Worm (Caenorhabditis elegans): Measurements from ENCODE around the gene lite-1.

Gene lite-1

ce11 chrX:6253899-6254670 lies 23.5 kb upstream of the lite-1 start (continued):
- TF ChIP-seq pha-4 (GFP tag; IDR thresholded peaks at IDR 0.05), result no peak
- TF ChIP-seq pha-4 (tag; optimal IDR thresholded peaks at IDR 0.05), result no peak
- no peak for TF ChIP-seq mxl-2 (GFP tag; conservative IDR thresholded peaks at IDR 0.05)
- no peak for TF ChIP-seq zag-1 (tag; optimal IDR thresholded peaks at IDR 0.05)
- peak in 1 of 2 experiments; percentile 79 for TF ChIP-seq daf-16 (GFP tag; optimal IDR thresholded peaks at IDR 0.05)
- TF ChIP-seq daf-16 (tag; optimal IDR thresholded peaks at IDR 0.05), result peak; percentile 87
- peak; percentile 49 for TF ChIP-seq ztf-7 (tag; optimal IDR thresholded peaks at IDR 0.05)
- no peak for TF ChIP-seq fos-1 (tag; optimal IDR thresholded peaks at IDR 0.05)

ce11 chrX:6253566-6253898 lies 23.0 kb upstream of the lite-1 start:
- TF ChIP-seq nhr-77 (tag; optimal IDR thresholded peaks at IDR 0.05) (peak; percentile 87), lsy-2 (tag; optimal IDR thresholded peaks at IDR 0.05) (no peak), nhr-102 (tag; optimal IDR thresholded peaks at IDR 0.05) (no peak), nhr-41 (GFP tag; IDR thresholded peaks at IDR 0.05) (no peak), daf-19 (GFP tag; conservative IDR thresholded peaks at IDR 0.05) (no peak), mdt-29 (GFP tag; IDR thresholded peaks at IDR 0.05) (no peak), vab-7 (GFP tag; IDR thresholded peaks at IDR 0.05) (no peak), T20F7.1 (GFP tag; optimal IDR thresholded peaks at IDR 0.05) (peak; percentile 47), mes-2 (tag; optimal IDR thresholded peaks at IDR 0.05; ENCODE audit: poor library complexity, severe bottlenecking) (no peak), php-3 (GFP tag; IDR thresholded peaks at IDR 0.05) (no peak), dve-1 (tag; optimal IDR thresholded peaks at IDR 0.05; ENCODE audit: insufficient read depth) (no peak), tra-1 (GFP tag; IDR thresholded peaks at IDR 0.05) (0 out of 2 replicates have a peak, but pooled peaks have one; percentile 33), nhr-28 (tag; optimal IDR thresholded peaks at IDR 0.05) (no peak), arid-1 (GFP tag; conservative IDR thresholded peaks at IDR 0.05) (no peak), zfp-3 (GFP tag; conservative IDR thresholded peaks at IDR 0.05) (no peak), nhr-25 (tag; optimal IDR thresholded peaks at IDR 0.05; ENCODE audit: borderline replicate concordance, insufficient read depth) (no peak), mep-1 (tag; optimal IDR thresholded peaks at IDR 0.05) (peak; percentile 77), duxl-1 (tag; optimal IDR thresholded peaks at IDR 0.05; ENCODE audit: poor library complexity) (no peak), ZK337.2 (GFP tag; IDR thresholded peaks at IDR 0.05) (no peak), D1046.2 (GFP tag; IDR thresholded peaks at IDR 0.05) (no peak), snpc-1.2 (GFP tag; IDR thresholded peaks at IDR 0.05) (no peak), Y105C5A.15 (GFP tag; IDR thresholded peaks at IDR 0.05) (no peak), ama-1 (optimal IDR thresholded peaks at IDR 0.05) (no peak), fos-1 (tag; optimal IDR thresholded peaks at IDR 0.05) (peak; percentile 10), hlh-11 (tag; optimal IDR thresholded peaks at IDR 0.05) (no peak), aha-1 (tag) (peak; percentile 95), F26F4.8 (GFP tag; conservative IDR thresholded peaks at IDR 0.05) (no peak), aly-2 (tag; optimal IDR thresholded peaks at IDR 0.05) (no peak), hmg-1.1 (GFP tag; IDR thresholded peaks at IDR 0.05) (no peak), pha-4 (GFP tag; IDR thresholded peaks at IDR 0.05) (no peak), pha-4 (tag; optimal IDR thresholded peaks at IDR 0.05) (no peak), saeg-2 (GFP tag; IDR thresholded peaks at IDR 0.05) (no peak), egl-43 (GFP tag; IDR thresholded peaks at IDR 0.05) (no peak), ztf-7 (tag; optimal IDR thresholded peaks at IDR 0.05) (no peak), ceh-28 (tag; optimal IDR thresholded peaks at IDR 0.05) (no peak), dpl-1 (GFP tag; optimal IDR thresholded peaks at IDR 0.05) (no peak), zip-2 (tag; optimal IDR thresholded peaks at IDR 0.05) (no peak), lim-7 (GFP tag; IDR thresholded peaks at IDR 0.05) (no peak)

Measured in whole organism, L4 larva.